Worm (Caenorhabditis elegans): ENCODE results near the gene ast-1.
A peak's percentile ranks its signal among the peaks of the same experiment; 100 is the strongest.

The ast-1 gene

ce11 chrII:4091828-4092227 lies 43.3 kb downstream of the ast-1 start, which contains the start of gene R11F4.1:
R11F4.1 (plus strand) TSS chrII:4091930.
- TF ChIP-seq ceh-36 (tag; optimal IDR thresholded peaks at IDR 0.05), result no peak
- no peak for TF ChIP-seq tbx-11 (GFP tag; IDR thresholded peaks at IDR 0.05)
- TF ChIP-seq ceh-13 (GFP tag; optimal IDR thresholded peaks at IDR 0.05), result no peak
- no peak for TF ChIP-seq hmg-4 (GFP tag; optimal IDR thresholded peaks at IDR 0.05)
- no peak for TF ChIP-seq flt-1 (GFP tag; IDR thresholded peaks at IDR 0.05)
- no peak for TF ChIP-seq pes-1 (GFP tag; IDR thresholded peaks at IDR 0.05)
- no peak for TF ChIP-seq hnd-1 (tag; optimal IDR thresholded peaks at IDR 0.05)
- no peak for TF ChIP-seq B0310.2 (tag; optimal IDR thresholded peaks at IDR 0.05)
- TF ChIP-seq hmbx-1 (tag; optimal IDR thresholded peaks at IDR 0.05), result no peak
- TF ChIP-seq ets-7 (tag; optimal IDR thresholded peaks at IDR 0.05), result no peak
- TF ChIP-seq scrt-1 (GFP tag; IDR thresholded peaks at IDR 0.05), result no peak
- no peak for TF ChIP-seq ama-1 (optimal IDR thresholded peaks at IDR 0.05)
- TF ChIP-seq tra-4 (tag; optimal IDR thresholded peaks at IDR 0.05), result no peak
- TF ChIP-seq sea-1 (GFP tag; conservative IDR thresholded peaks at IDR 0.05), result no peak
- TF ChIP-seq aly-1 (tag; optimal IDR thresholded peaks at IDR 0.05), result no peak

ce11 chrII:4090790-4091189 lies 44.4 kb downstream of the ast-1 start:
- TF ChIP-seq hmg-4 (GFP tag; optimal IDR thresholded peaks at IDR 0.05), result no peak
- no peak for TF ChIP-seq ama-1 (optimal IDR thresholded peaks at IDR 0.05)
- no peak for TF ChIP-seq ceh-13 (GFP tag; optimal IDR thresholded peaks at IDR 0.05)
- TF ChIP-seq hmbx-1 (tag; optimal IDR thresholded peaks at IDR 0.05), result no peak
- no peak for TF ChIP-seq tbx-37 (GFP tag; conservative IDR thresholded peaks at IDR 0.05)
- no peak for TF ChIP-seq tbx-11 (GFP tag; IDR thresholded peaks at IDR 0.05)
- TF ChIP-seq ets-7 (tag; optimal IDR thresholded peaks at IDR 0.05), result no peak
- TF ChIP-seq aly-1 (tag; optimal IDR thresholded peaks at IDR 0.05), result no peak

- TF ChIP-seq hmg-4 (GFP tag; optimal IDR thresholded peaks at IDR 0.05) (no peak), tra-4 (tag; optimal IDR thresholded peaks at IDR 0.05) (no peak), hnd-1 (tag; optimal IDR thresholded peaks at IDR 0.05) (no peak), tbx-11 (GFP tag; IDR thresholded peaks at IDR 0.05) (no peak), ets-7 (tag; optimal IDR thresholded peaks at IDR 0.05) (no peak), hmbx-1 (tag; optimal IDR thresholded peaks at IDR 0.05) (no peak), aly-1 (tag; optimal IDR thresholded peaks at IDR 0.05) (no peak)
These were observed 46.0 kb downstream of the ast-1 start for ce11 chrII:4089183-4089582.

- no peak for TF ChIP-seq ceh-13 (GFP tag; optimal IDR thresholded peaks at IDR 0.05)
- TF ChIP-seq scrt-1 (GFP tag; IDR thresholded peaks at IDR 0.05), result no peak
- TF ChIP-seq hmbx-1 (tag; optimal IDR thresholded peaks at IDR 0.05), result no peak
- no peak for TF ChIP-seq hnd-1 (tag; optimal IDR thresholded peaks at IDR 0.05)
- TF ChIP-seq tbx-37 (GFP tag; conservative IDR thresholded peaks at IDR 0.05), result no peak
- TF ChIP-seq pes-1 (GFP tag; IDR thresholded peaks at IDR 0.05), result no peak
- no peak for TF ChIP-seq tra-4 (tag; optimal IDR thresholded peaks at IDR 0.05)
- no peak for TF ChIP-seq ceh-36 (tag; optimal IDR thresholded peaks at IDR 0.05)
- no peak for TF ChIP-seq flt-1 (GFP tag; IDR thresholded peaks at IDR 0.05)
- no peak for TF ChIP-seq B0310.2 (tag; optimal IDR thresholded peaks at IDR 0.05)
- no peak for TF ChIP-seq ama-1 (optimal IDR thresholded peaks at IDR 0.05)
- no peak for TF ChIP-seq sea-1 (GFP tag; conservative IDR thresholded peaks at IDR 0.05)
- no peak for TF ChIP-seq F13C5.2 (tag; optimal IDR thresholded peaks at IDR 0.05)
- no peak for TF ChIP-seq ets-7 (tag; optimal IDR thresholded peaks at IDR 0.05)
These were observed 49.6 kb downstream of the ast-1 start for ce11 chrII:4085601-4086000.

ce11 chrII:4082754-4083153 lies 52.4 kb downstream of the ast-1 start, which contains the start of gene R11F4.2:
R11F4.2 (plus strand) TSS chrII:4083054.
- TF ChIP-seq hmg-4 (GFP tag; optimal IDR thresholded peaks at IDR 0.05) (no peak), sea-1 (GFP tag; conservative IDR thresholded peaks at IDR 0.05) (no peak), tbx-11 (GFP tag; IDR thresholded peaks at IDR 0.05) (no peak), flt-1 (GFP tag; IDR thresholded peaks at IDR 0.05) (no peak), tbx-37 (GFP tag; conservative IDR thresholded peaks at IDR 0.05) (no peak), scrt-1 (GFP tag; IDR thresholded peaks at IDR 0.05) (no peak), ceh-36 (tag; optimal IDR thresholded peaks at IDR 0.05) (no peak), ama-1 (optimal IDR thresholded peaks at IDR 0.05) (no peak), hnd-1 (tag; optimal IDR thresholded peaks at IDR 0.05) (no peak), pes-1 (GFP tag; IDR thresholded peaks at IDR 0.05) (no peak), B0310.2 (tag; optimal IDR thresholded peaks at IDR 0.05) (no peak), hmbx-1 (tag; optimal IDR thresholded peaks at IDR 0.05) (no peak), ets-7 (tag; optimal IDR thresholded peaks at IDR 0.05) (no peak), F13C5.2 (tag; optimal IDR thresholded peaks at IDR 0.05) (no peak), ceh-13 (GFP tag; optimal IDR thresholded peaks at IDR 0.05) (no peak), aly-1 (tag; optimal IDR thresholded peaks at IDR 0.05) (no peak), tra-4 (tag; optimal IDR thresholded peaks at IDR 0.05) (no peak)

- TF ChIP-seq F13C5.2 (tag; optimal IDR thresholded peaks at IDR 0.05) (no peak), flt-1 (GFP tag; IDR thresholded peaks at IDR 0.05) (no peak), ceh-36 (tag; optimal IDR thresholded peaks at IDR 0.05) (peak; percentile 73)
These were observed 53.3 kb downstream of the ast-1 start for ce11 chrII:4081891-4082290.

- no peak for TF ChIP-seq B0310.2 (tag; optimal IDR thresholded peaks at IDR 0.05)
- no peak for TF ChIP-seq ceh-36 (tag; optimal IDR thresholded peaks at IDR 0.05)
- no peak for TF ChIP-seq flt-1 (GFP tag; IDR thresholded peaks at IDR 0.05)
- TF ChIP-seq aly-1 (tag; optimal IDR thresholded peaks at IDR 0.05), result no peak
- no peak for TF ChIP-seq ets-7 (tag; optimal IDR thresholded peaks at IDR 0.05)
- no peak for TF ChIP-seq ceh-13 (GFP tag; optimal IDR thresholded peaks at IDR 0.05)
- no peak for TF ChIP-seq F13C5.2 (tag; optimal IDR thresholded peaks at IDR 0.05)
- no peak for TF ChIP-seq hmg-4 (GFP tag; optimal IDR thresholded peaks at IDR 0.05)
- no peak for TF ChIP-seq pes-1 (GFP tag; IDR thresholded peaks at IDR 0.05)
- TF ChIP-seq ama-1 (optimal IDR thresholded peaks at IDR 0.05), result no peak
- no peak for TF ChIP-seq tra-4 (tag; optimal IDR thresholded peaks at IDR 0.05)
- TF ChIP-seq hnd-1 (tag; optimal IDR thresholded peaks at IDR 0.05), result no peak
- no peak for TF ChIP-seq tbx-11 (GFP tag; IDR thresholded peaks at IDR 0.05)
- TF ChIP-seq sea-1 (GFP tag; conservative IDR thresholded peaks at IDR 0.05), result no peak
- TF ChIP-seq hmbx-1 (tag; optimal IDR thresholded peaks at IDR 0.05), result no peak
- TF ChIP-seq scrt-1 (GFP tag; IDR thresholded peaks at IDR 0.05), result no peak
- TF ChIP-seq tbx-37 (GFP tag; conservative IDR thresholded peaks at IDR 0.05), result no peak
These were observed 54.0 kb downstream of the ast-1 start for ce11 chrII:4081141-4081540.

All from whole organism, early embryonic.